Worm (Caenorhabditis elegans): ENCODE measurements around the gene kvs-4.

The kvs-4 gene

ce11 chrIII:11066691-11067090 lies 54.3 kb downstream of the kvs-4 start (continued):
- TF ChIP-seq zfh-2 (GFP tag; conservative IDR thresholded peaks at IDR 0.05) (peak; percentile 59; the same call in 1 of the 2 replicates), C06A6.2 (GFP tag; conservative IDR thresholded peaks at IDR 0.05) (peak; percentile 90), K12H6.12 (tag; optimal IDR thresholded peaks at IDR 0.05) (no peak), gei-17 (GFP tag; optimal IDR thresholded peaks at IDR 0.05) (peak; percentile 72), athp-1 (tag; optimal IDR thresholded peaks at IDR 0.05) (peak; percentile 54), let-607 (tag; optimal IDR thresholded peaks at IDR 0.05) (peak; percentile 17 to 60), hrde-1 (tag; optimal IDR thresholded peaks at IDR 0.05; ENCODE audit: borderline replicate concordance) (peak; percentile 78), egl-44 (GFP tag; IDR thresholded peaks at IDR 0.05) (no peak), D2030.7 (GFP tag; IDR thresholded peaks at IDR 0.05) (peak; percentile 73), pha-4 (tag; optimal IDR thresholded peaks at IDR 0.05) (no peak), atf-7 (tag; optimal IDR thresholded peaks at IDR 0.05) (peak; percentile 70), ceh-40 (GFP tag; IDR thresholded peaks at IDR 0.05) (peak; percentile 69; the same call in 1 of the 2 replicates), lsl-1 (GFP tag; optimal IDR thresholded peaks at IDR 0.05) (peak; percentile 58)

ce11 chrIII:11068553-11068952 lies 56.2 kb downstream of the kvs-4 start, which contains the start of gene W09D6.1:
TSS of gene W09D6.1 (plus strand) at chrIII:11068853.
- no peak for TF ChIP-seq ceh-40 (GFP tag; IDR thresholded peaks at IDR 0.05)
- no peak for TF ChIP-seq Y95B8A.8 (GFP tag; IDR thresholded peaks at IDR 0.05)
- no peak for TF ChIP-seq unc-130 (GFP tag; optimal IDR thresholded peaks at IDR 0.05)
- TF ChIP-seq Y79H2A.3 (GFP tag; conservative IDR thresholded peaks at IDR 0.05) = no peak

ce11 chrIII:11069265-11069664 lies 56.9 kb downstream of the kvs-4 start:
- TF ChIP-seq snpc-1.1 (tag; optimal IDR thresholded peaks at IDR 0.05; ENCODE audit: insufficient read depth) = no peak
- no peak for TF ChIP-seq cebp-2 (GFP tag; IDR thresholded peaks at IDR 0.05)
- no peak for TF ChIP-seq atf-7 (tag; optimal IDR thresholded peaks at IDR 0.05)
- TF ChIP-seq nfyb-1 (GFP tag; IDR thresholded peaks at IDR 0.05) = no peak
- no peak for TF ChIP-seq hmg-1.2 (GFP tag; IDR thresholded peaks at IDR 0.05)
- no peak for TF ChIP-seq ztf-3 (GFP tag; optimal IDR thresholded peaks at IDR 0.05)
- TF ChIP-seq chd-7 (tag; optimal IDR thresholded peaks at IDR 0.05) = no peak
- no peak for TF ChIP-seq T07F8.4 (tag; optimal IDR thresholded peaks at IDR 0.05)
- TF ChIP-seq madf-10 (tag; optimal IDR thresholded peaks at IDR 0.05) = no peak
- no peak for TF ChIP-seq mel-28 (tag; optimal IDR thresholded peaks at IDR 0.05; ENCODE audit: borderline replicate concordance)
- no peak for TF ChIP-seq efl-1 (GFP tag; optimal IDR thresholded peaks at IDR 0.05)
- TF ChIP-seq him-1 (tag; optimal IDR thresholded peaks at IDR 0.05) = no peak
- TF ChIP-seq sdz-38 (tag; optimal IDR thresholded peaks at IDR 0.05) = no peak
- TF ChIP-seq egrh-3 (GFP tag; IDR thresholded peaks at IDR 0.05) = no peak
- TF ChIP-seq Y56A3A.18 (GFP tag; IDR thresholded peaks at IDR 0.05) = no peak
- TF ChIP-seq ztf-18 (tag; optimal IDR thresholded peaks at IDR 0.05) = no peak
- TF ChIP-seq unc-130 (GFP tag; optimal IDR thresholded peaks at IDR 0.05) = no peak

ce11 chrIII:11070210-11070609 lies 57.8 kb downstream of the kvs-4 start:
- TF ChIP-seq dox-1 (GFP tag; IDR thresholded peaks at IDR 0.05) (no peak), dpff-1 (tag; optimal IDR thresholded peaks at IDR 0.05) (no peak), madf-8 (GFP tag; conservative IDR thresholded peaks at IDR 0.05) (no peak), ztf-18 (tag; optimal IDR thresholded peaks at IDR 0.05) (no peak), lin-54 (GFP tag; optimal IDR thresholded peaks at IDR 0.05) (no peak), let-607 (tag; optimal IDR thresholded peaks at IDR 0.05) (no peak), B0261.1 (tag; optimal IDR thresholded peaks at IDR 0.05) (no peak), nfyb-1 (GFP tag; IDR thresholded peaks at IDR 0.05) (no peak), egrh-3 (GFP tag; IDR thresholded peaks at IDR 0.05) (no peak), F39B2.1 (GFP tag; IDR thresholded peaks at IDR 0.05) (no peak), mel-28 (tag; optimal IDR thresholded peaks at IDR 0.05; ENCODE audit: borderline replicate concordance) (no peak), nhr-120 (GFP tag; IDR thresholded peaks at IDR 0.05) (no peak), ceh-100 (GFP tag; IDR thresholded peaks at IDR 0.05) (no peak), mxl-1 (tag; optimal IDR thresholded peaks at IDR 0.05) (no peak), madf-3 (GFP tag; IDR thresholded peaks at IDR 0.05) (no peak), ceh-27 (GFP tag; optimal IDR thresholded peaks at IDR 0.05) (no peak), hrde-1 (tag; optimal IDR thresholded peaks at IDR 0.05; ENCODE audit: borderline replicate concordance) (no peak), lsy-27 (tag; optimal IDR thresholded peaks at IDR 0.05; ENCODE audit: borderline replicate concordance, insufficient read depth) (no peak), hsf-1 (GFP tag; IDR thresholded peaks at IDR 0.05) (no peak)
